Fruit fly (Drosophila melanogaster) whole organism, embryonic: ENCODE results near the gene Sfp33A2.
A peak's percentile ranks its signal among the peaks of the same experiment; 100 is the strongest.

ENCODE experiments used
- CG11247 ChIP-seq: fragments of 200-800 bp; sonication (Bioruptor generic); IDR thresholded peaks from 2 replicates; pipeline ENCODE4 v1.3.6; 2022; ENCODE audit warnings: missing biosample characterization, missing genetic modification characterization
- CG11696 ChIP-seq: fragments of 200-800 bp; sonication (Bioruptor generic); IDR thresholded peaks from 2 replicates; pipeline ENCODE4 v1.3.6; 2022; ENCODE audit warnings: missing biosample characterization, missing genetic modification characterization
- CG14441 ChIP-seq: fragments of 200-800 bp; sonication (Bioruptor generic); IDR thresholded peaks from 2 replicates; pipeline ENCODE4 v1.3.6; 2022; ENCODE audit warnings: missing biosample characterization, missing genetic modification characterization
- CG1529 ChIP-seq: fragments of 200-800 bp; sonication (Bioruptor generic); optimal IDR thresholded peaks from 3 replicates; lab custom pipeline; 2018; ENCODE audit warnings: missing biosample characterization, missing genetic modification characterization
- CG16863 ChIP-seq: fragments of 200-800 bp; sonication (Bioruptor generic); optimal IDR thresholded peaks from 3 replicates; lab custom pipeline; 2016; ENCODE audit warnings: missing biosample characterization, missing genetic modification characterization
- CG2120 ChIP-seq: fragments of 200-800 bp; sonication (Bioruptor generic); optimal IDR thresholded peaks from 3 replicates; lab custom pipeline; 2016; ENCODE audit warnings: missing biosample characterization, missing genetic modification characterization
- CG3163 ChIP-seq: fragments of 200-800 bp; sonication (Bioruptor generic); optimal IDR thresholded peaks from 3 replicates; lab custom pipeline; 2016; ENCODE audit warnings: missing biosample characterization, missing genetic modification characterization
- CG32532 ChIP-seq: fragments of 200-800 bp; sonication (Bioruptor generic); IDR thresholded peaks from 2 replicates; pipeline ENCODE4 v1.3.6; 2022; ENCODE audit warnings: missing biosample characterization, missing genetic modification characterization
- CG4617 ChIP-seq: fragments of 200-800 bp; sonication (Bioruptor generic); optimal IDR thresholded peaks from 3 replicates; lab custom pipeline; 2016; ENCODE audit warnings: missing biosample characterization, missing genetic modification characterization, borderline replicate concordance
- CG6813 ChIP-seq: fragments of 200-800 bp; sonication (Bioruptor generic); optimal IDR thresholded peaks from 2 replicates; lab custom pipeline; 2017; ENCODE audit warnings: missing biosample characterization, missing genetic modification characterization, mild to moderate bottlenecking, moderate library complexity, missing genetic modification reagents
- CG9932 ChIP-seq: fragments of 200-800 bp; sonication (Bioruptor generic); IDR thresholded peaks from 2 replicates; pipeline ENCODE4 v1.3.6; 2022; ENCODE audit warnings: missing biosample characterization, missing genetic modification characterization
- D ChIP-seq, 2 experiments: fragments of 200-800 bp in 1 of 2; fragments of >200 bp in 1 of 2; sonication (Bioruptor generic) in 1 of 2; optimal IDR thresholded peaks; 2 replicates in 1 of 2; 3 replicates in 1 of 2; lab custom pipeline; 2017; ENCODE audit warnings: mild to moderate bottlenecking in 1 of 2, missing biosample characterization in 1 of 2, missing genetic modification characterization in 1 of 2, missing genetic modification reagents in 1 of 2
- D19A ChIP-seq: fragments of 200-800 bp; optimal IDR thresholded peaks from 3 replicates; lab custom pipeline; 2019; ENCODE audit warnings: missing biosample characterization, mild to moderate bottlenecking, missing genetic modification characterization, moderate library complexity
- Deaf1 ChIP-seq: fragments of 200-800 bp; optimal IDR thresholded peaks from 3 replicates; lab custom pipeline; 2019; ENCODE audit warnings: missing biosample characterization, mild to moderate bottlenecking, missing genetic modification characterization, moderate library complexity
- Doc2 ChIP-seq: fragments of 200-800 bp; sonication (Bioruptor generic); IDR thresholded peaks from 2 replicates; pipeline ENCODE4 v1.3.6; 2022; ENCODE audit warnings: missing biosample characterization, missing genetic modification characterization
- Drgx ChIP-seq: fragments of 200-800 bp; sonication (Bioruptor generic); IDR thresholded peaks from 2 replicates; pipeline ENCODE4 v1.3.6; 2022; ENCODE audit warnings: missing biosample characterization, missing genetic modification characterization
- Eip74EF ChIP-seq, 2 experiments: fragments of 200-800 bp in 1 of 2; fragments of >200 bp in 1 of 2; sonication (Bioruptor generic) in 1 of 2; optimal IDR thresholded peaks; 2 replicates each; lab custom pipeline; 2017 to 2019; ENCODE audit warnings: missing biosample characterization in 2 of 2, missing genetic modification characterization in 2 of 2, mild to moderate bottlenecking in 1 of 2, moderate library complexity in 1 of 2
- Hmx ChIP-seq: fragments of 200-800 bp; sonication (Bioruptor generic); optimal IDR thresholded peaks from 2 replicates; lab custom pipeline; 2016; ENCODE audit warnings: missing biosample characterization, missing genetic modification characterization
- MESR4 ChIP-seq: fragments of 200-800 bp; sonication (Bioruptor generic); optimal IDR thresholded peaks from 2 replicates; lab custom pipeline; 2018; ENCODE audit warnings: missing biosample characterization, mild to moderate bottlenecking, missing genetic modification characterization, moderate library complexity
- Meics ChIP-seq: fragments of 200-800 bp; sonication (Bioruptor generic); optimal IDR thresholded peaks from 2 replicates; lab custom pipeline; 2017; ENCODE audit warnings: missing biosample characterization, mild to moderate bottlenecking, missing genetic modification characterization
- Mrtf ChIP-seq: fragments of 200-800 bp; sonication (Bioruptor generic); IDR thresholded peaks from 3 replicates; pipeline ENCODE4 v1.3.6; 2022; ENCODE audit warnings: missing biosample characterization, missing genetic modification characterization
- Oli ChIP-seq: fragments of 200-800 bp; sonication (Bioruptor generic); optimal IDR thresholded peaks from 2 replicates; lab custom pipeline; 2018; ENCODE audit warnings: missing biosample characterization, mild to moderate bottlenecking, missing genetic modification characterization, moderate library complexity
- Sry-δ ChIP-seq: fragments of 200-800 bp; sonication (Bioruptor generic); optimal IDR thresholded peaks from 2 replicates; lab custom pipeline; 2016; ENCODE audit warnings: missing biosample characterization, missing genetic modification characterization
- TFAM ChIP-seq: fragments of 200-800 bp; sonication (Bioruptor generic); optimal IDR thresholded peaks from 2 replicates; lab custom pipeline; 2017; ENCODE audit warnings: missing biosample characterization, missing genetic modification characterization, inconsistent platforms
- ara ChIP-seq: fragments of 200-800 bp; sonication (Bioruptor generic); IDR thresholded peaks from 2 replicates; pipeline ENCODE4 v1.3.6; 2022; ENCODE audit warnings: missing biosample characterization, missing genetic modification characterization
- ash1 ChIP-seq: fragments of 200-800 bp; sonication (Bioruptor generic); optimal IDR thresholded peaks from 2 replicates; lab custom pipeline; 2018; ENCODE audit warnings: missing biosample characterization, mild to moderate bottlenecking, missing genetic modification characterization
- cas ChIP-seq: fragments of 200-800 bp; sonication (Bioruptor generic); IDR thresholded peaks from 2 replicates; pipeline ENCODE4 v1.3.6; 2022; ENCODE audit warnings: missing biosample characterization, missing genetic modification characterization
- crp ChIP-seq, 2 experiments: fragments of 200-800 bp; sonication (Bioruptor generic); optimal IDR thresholded peaks; 2 replicates in 1 of 2; 3 replicates in 1 of 2; lab custom pipeline; 2017; ENCODE audit warnings: missing biosample characterization in 2 of 2, missing genetic modification characterization in 2 of 2, mild to moderate bottlenecking in 1 of 2, moderate library complexity in 1 of 2
- dimm ChIP-seq: fragments of 200-800 bp; sonication (Bioruptor generic); IDR thresholded peaks from 2 replicates; pipeline ENCODE4 v1.3.6; 2022; ENCODE audit warnings: missing biosample characterization, missing genetic modification characterization
- dm ChIP-seq: fragments of 200-800 bp; sonication (Bioruptor generic); optimal IDR thresholded peaks from 3 replicates; lab custom pipeline; 2016; ENCODE audit warnings: missing biosample characterization, missing genetic modification characterization
- eve ChIP-seq, 2 experiments: fragments of >200 bp; optimal IDR thresholded peaks; 2 replicates each; lab custom pipeline; 2017; ENCODE audit warnings: missing biosample characterization in 2 of 2, missing genetic modification characterization in 2 of 2
- fd64A ChIP-seq: fragments of 200-800 bp; sonication (Bioruptor generic); optimal IDR thresholded peaks from 3 replicates; lab custom pipeline; 2018; ENCODE audit warnings: missing biosample characterization, mild to moderate bottlenecking, missing genetic modification characterization
- gem ChIP-seq: fragments of 200-800 bp; sonication (Bioruptor generic); optimal IDR thresholded peaks from 2 replicates; lab custom pipeline; 2019; ENCODE audit warnings: missing biosample characterization, mild to moderate bottlenecking, missing genetic modification characterization, moderate library complexity
- grau ChIP-seq: fragments of 200-800 bp; optimal IDR thresholded peaks from 3 replicates; lab custom pipeline; 2019; ENCODE audit warnings: missing biosample characterization, mild to moderate bottlenecking, missing genetic modification characterization, moderate library complexity
- hb ChIP-seq: fragments of 200-800 bp; sonication (Bioruptor generic); IDR thresholded peaks from 3 replicates; pipeline ENCODE4 v1.3.6; 2022; ENCODE audit warnings: missing biosample characterization, missing genetic modification characterization; ENCODE audit not compliant: partially characterized antibody
- jumu ChIP-seq: fragments of 200-800 bp; sonication (Bioruptor generic); optimal IDR thresholded peaks from 3 replicates; lab custom pipeline; 2016; ENCODE audit warnings: missing biosample characterization, missing genetic modification characterization
- ken ChIP-seq: fragments of 200-800 bp; sonication (Bioruptor generic); IDR thresholded peaks from 3 replicates; pipeline ENCODE4 v1.3.6; 2022; ENCODE audit warnings: missing biosample characterization, missing genetic modification characterization
- lov ChIP-seq, 2 experiments: fragments of 200-800 bp in 1 of 2; fragments of >200 bp in 1 of 2; sonication (Bioruptor generic) in 1 of 2; IDR thresholded peaks in 1 of 2; optimal IDR thresholded peaks in 1 of 2; 2 replicates in 1 of 2; 3 replicates in 1 of 2; pipeline versions ENCODE4 v1.3.6 to Lab custom; 2017 to 2022; ENCODE audit warnings: missing biosample characterization in 1 of 2, missing genetic modification characterization in 1 of 2
- mld ChIP-seq: fragments of 200-800 bp; sonication (Bioruptor generic); IDR thresholded peaks from 3 replicates; pipeline ENCODE4 v1.3.6; 2022; ENCODE audit warnings: missing biosample characterization, missing genetic modification characterization; ENCODE audit not compliant: partially characterized antibody
- nmo ChIP-seq: fragments of 200-800 bp; sonication (Bioruptor generic); optimal IDR thresholded peaks from 2 replicates; lab custom pipeline; 2018; ENCODE audit warnings: missing biosample characterization, mild to moderate bottlenecking, missing genetic modification characterization, moderate library complexity
- pros ChIP-seq: fragments of 200-800 bp; sonication (Bioruptor generic); optimal IDR thresholded peaks from 3 replicates; lab custom pipeline; 2019; ENCODE audit warnings: missing biosample characterization, mild to moderate bottlenecking, missing genetic modification characterization, moderate library complexity
- rib ChIP-seq: fragments of 200-800 bp; sonication (Bioruptor generic); IDR thresholded peaks from 2 replicates; pipeline ENCODE4 v1.3.6; 2022; ENCODE audit warnings: missing biosample characterization, missing genetic modification characterization
- row ChIP-seq: fragments of 200-800 bp; sonication (Bioruptor generic); IDR thresholded peaks from 3 replicates; pipeline ENCODE4 v1.3.6; 2022; ENCODE audit warnings: missing biosample characterization, missing genetic modification characterization
- sens-2 ChIP-seq: fragments of 200-800 bp; sonication (Bioruptor generic); IDR thresholded peaks from 2 replicates; pipeline ENCODE4 v1.3.6; 2022; ENCODE audit warnings: missing biosample characterization, missing genetic modification characterization
- seq ChIP-seq: fragments of 200-800 bp; sonication (Bioruptor generic); IDR thresholded peaks from 2 replicates; pipeline ENCODE4 v1.3.6; 2022; ENCODE audit warnings: missing biosample characterization, missing genetic modification characterization
- sna ChIP-seq: fragments of 200-800 bp; sonication (Bioruptor generic); IDR thresholded peaks from 2 replicates; pipeline ENCODE4 v1.3.6; 2022; ENCODE audit warnings: missing biosample characterization, missing genetic modification characterization; ENCODE audit not compliant: partially characterized antibody
- sob ChIP-seq: fragments of 200-800 bp; sonication (Bioruptor generic); IDR thresholded peaks from 2 replicates; pipeline ENCODE4 v1.3.6; 2022; ENCODE audit warnings: missing biosample characterization, missing genetic modification characterization
- vfl ChIP-seq: fragments of 200-800 bp; sonication (Bioruptor generic); optimal IDR thresholded peaks from 2 replicates; lab custom pipeline; 2016; ENCODE audit warnings: missing biosample characterization, missing genetic modification characterization

Gene Sfp33A2

DNA sequence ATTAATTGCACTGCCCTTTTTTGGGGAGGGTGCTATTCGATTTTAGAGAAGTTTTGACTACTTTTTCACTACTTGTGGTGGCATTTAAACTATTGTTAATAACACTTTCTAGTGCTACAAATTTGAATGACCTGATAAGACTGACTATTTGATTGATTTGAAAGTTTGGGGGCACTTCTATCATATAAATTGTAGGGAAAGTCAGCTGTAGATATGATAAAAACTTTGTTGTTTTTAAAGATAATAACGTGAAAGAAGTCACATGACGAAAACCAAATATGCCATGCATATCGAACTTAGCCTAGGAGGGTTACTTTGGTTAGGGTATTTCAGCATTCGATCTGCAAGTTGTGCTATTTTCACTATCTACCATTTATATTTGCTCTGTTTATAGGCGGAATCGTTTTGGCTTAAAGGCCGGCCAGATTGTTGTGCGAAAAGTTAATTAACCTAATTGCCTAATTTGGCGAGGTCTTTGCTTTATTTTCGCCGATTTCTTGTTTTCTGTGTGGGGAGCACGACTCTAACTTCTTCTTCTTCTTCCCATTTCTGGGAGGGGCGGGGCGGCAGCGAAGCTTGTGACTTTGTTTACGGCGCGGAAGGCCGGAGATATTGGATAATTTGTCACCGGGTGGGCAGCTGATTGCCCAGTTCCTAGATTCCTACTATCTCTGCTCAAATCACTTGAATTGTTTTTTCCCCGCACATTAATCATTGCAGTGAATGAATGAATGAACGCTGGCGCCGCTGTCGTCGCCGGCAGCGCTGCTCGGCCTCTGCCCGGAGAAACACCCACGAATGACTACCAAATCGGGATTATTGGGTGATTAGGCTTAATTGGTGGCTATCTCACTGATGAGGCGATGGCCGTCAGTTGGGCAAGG is 24.5 kb upstream of the Sfp33A2 start (continued):
- no peak for TF ChIP-seq ara
- TF ChIP-seq mld: no peak
- TF ChIP-seq sens-2: no peak
- TF ChIP-seq grau (tag; lab: Kevin White, UChicago): no peak
- no peak for TF ChIP-seq CG3163
- TF ChIP-seq MESR4 (GFP tag; lab: Kevin White, UChicago): peak; percentile 91
- TF ChIP-seq Oli: no peak
- no peak for TF ChIP-seq fd64A (GFP tag; lab: Kevin White, UChicago)
- peak; percentile 11 for TF ChIP-seq Meics
- no peak for TF ChIP-seq CG6813 (GFP tag; lab: Kevin White, UChicago)
- no peak for TF ChIP-seq Mrtf (GFP tag; lab: Robert Waterston, UW)
- no peak for TF ChIP-seq crp (GFP tag; optimal IDR thresholded peaks at IDR 0.05; lab: Kevin White, UChicago)
- no peak for TF ChIP-seq dm (GFP tag; lab: Kevin White, UChicago)
- TF ChIP-seq rib (GFP tag; lab: Robert Waterston, UW): no peak
- no peak for TF ChIP-seq CG9932 (GFP tag; lab: Robert Waterston, UW)
- TF ChIP-seq D19A (tag; lab: Kevin White, UChicago): peak; percentile 86
- no peak for TF ChIP-seq Sry-δ
- TF ChIP-seq TFAM (GFP tag; lab: Kevin White, UChicago): no peak
- TF ChIP-seq D (optimal IDR thresholded peaks at IDR 0.05; lab: Kevin White, UChicago): peak; percentile 28
- no peak for TF ChIP-seq D (GFP tag; optimal IDR thresholded peaks at IDR 0.05; lab: Kevin White, UChicago)
- TF ChIP-seq Deaf1 (tag; lab: Kevin White, UChicago): no peak
- TF ChIP-seq Hmx (GFP tag; lab: Kevin White, UChicago): no peak
- TF ChIP-seq sob (GFP tag; lab: Robert Waterston, UW): no peak
- no peak for TF ChIP-seq lov (optimal IDR thresholded peaks at IDR 0.05; lab: Kevin White, UChicago)
- TF ChIP-seq lov (GFP tag; IDR thresholded peaks at IDR 0.05; lab: Robert Waterston, UW): no peak
- no peak for TF ChIP-seq ash1
- no peak for TF ChIP-seq Eip74EF (GFP tag; optimal IDR thresholded peaks at IDR 0.05; lab: Kevin White, UChicago)
- TF ChIP-seq CG4617 (GFP tag; lab: Kevin White, UChicago): peak; percentile 68
- TF ChIP-seq gem (tag; lab: Kevin White, UChicago): peak; percentile 27
- TF ChIP-seq CG32532 (GFP tag; lab: Robert Waterston, UW): 0 out of 2 replicates have a peak, but pooled peaks have one; percentile 19
- no peak for TF ChIP-seq CG11696 (GFP tag; lab: Robert Waterston, UW)
- TF ChIP-seq hb (GFP tag; lab: Robert Waterston, UW): peak; percentile 50; the same call in 1 of the 3 replicates
- no peak for TF ChIP-seq eve (GFP tag; optimal IDR thresholded peaks at IDR 0.05; lab: Kevin White, UChicago)
- 0 out of 3 replicates have a peak, but pooled peaks have one; percentile 17 for TF ChIP-seq row (GFP tag; lab: Robert Waterston, UW)
- no peak for TF ChIP-seq jumu (GFP tag; lab: Kevin White, UChicago)
- TF ChIP-seq ken (GFP tag; lab: Robert Waterston, UW): no peak
- TF ChIP-seq CG11247 (GFP tag; lab: Robert Waterston, UW): no peak
- TF ChIP-seq pros: no peak
- no peak for TF ChIP-seq CG1529
- TF ChIP-seq Doc2: no peak
- TF ChIP-seq Drgx: no peak
- TF ChIP-seq sna (GFP tag; lab: Robert Waterston, UW): 0 out of 2 replicates have a peak, but pooled peaks have one; percentile 80
- TF ChIP-seq nmo (GFP tag; lab: Kevin White, UChicago): no peak
- TF ChIP-seq seq (GFP tag; lab: Robert Waterston, UW): no peak
- no peak for TF ChIP-seq cas (GFP tag; lab: Robert Waterston, UW)
- TF ChIP-seq dimm: no peak
- TF ChIP-seq CG2120 (GFP tag; lab: Kevin White, UChicago): no peak
- no peak for TF ChIP-seq CG14441 (GFP tag; lab: Robert Waterston, UW)
- no peak for TF ChIP-seq CG16863 (GFP tag; lab: Kevin White, UChicago)
- no peak for TF ChIP-seq vfl (GFP tag; lab: Kevin White, UChicago)
